Fruit fly (Drosophila melanogaster) whole organism, embryonic: ENCODE data around the gene CG5056.

Experiments
- Aef1 ChIP-seq: fragments of 200-800 bp; sonication (Bioruptor generic); IDR thresholded peaks from 3 replicates; pipeline ENCODE4 v1.3.6; 2022; ENCODE audit warnings: missing biosample characterization, missing genetic modification characterization
- Bteb2 ChIP-seq: fragments of 200-800 bp; sonication (Bioruptor generic); optimal IDR thresholded peaks from 2 replicates; lab custom pipeline; 2016; ENCODE audit warnings: missing biosample characterization, missing genetic modification characterization
- CG10267 ChIP-seq: fragments of 200-800 bp; sonication (Bioruptor generic); optimal IDR thresholded peaks from 2 replicates; lab custom pipeline; 2018; ENCODE audit warnings: missing biosample characterization, mild to moderate bottlenecking, missing genetic modification characterization, moderate library complexity
- CG10321 ChIP-seq: fragments of 200-800 bp; sonication (Bioruptor generic); IDR thresholded peaks from 2 replicates; pipeline ENCODE4 v1.3.6; 2022; ENCODE audit warnings: missing biosample characterization, missing genetic modification characterization
- CG11723 ChIP-seq: fragments of 200-800 bp; sonication (Bioruptor generic); optimal IDR thresholded peaks from 2 replicates; lab custom pipeline; 2017; ENCODE audit warnings: missing biosample characterization, mild to moderate bottlenecking, missing genetic modification characterization
- CG1233 ChIP-seq: fragments of 200-800 bp; sonication (Bioruptor generic); optimal IDR thresholded peaks from 4 replicates; lab custom pipeline; 2018; ENCODE audit warnings: missing biosample characterization, mild to moderate bottlenecking, missing genetic modification characterization
- CG12391 ChIP-seq: fragments of 200-800 bp; sonication (Bioruptor generic); optimal IDR thresholded peaks from 3 replicates; lab custom pipeline; 2018; ENCODE audit warnings: missing biosample characterization, mild to moderate bottlenecking, missing genetic modification characterization, moderate library complexity
- CG12659 ChIP-seq: fragments of 200-800 bp; sonication (Bioruptor generic); optimal IDR thresholded peaks from 3 replicates; lab custom pipeline; 2017; ENCODE audit warnings: mild to moderate bottlenecking, missing biosample characterization, missing genetic modification reagents, missing genetic modification characterization
- CG15696 ChIP-seq: fragments of 200-800 bp; sonication (Bioruptor generic); optimal IDR thresholded peaks from 2 replicates; lab custom pipeline; 2019; ENCODE audit warnings: missing biosample characterization, mild to moderate bottlenecking, missing genetic modification characterization, moderate library complexity
- CG16779 ChIP-seq: fragments of 200-800 bp; sonication (Bioruptor generic); IDR thresholded peaks from 2 replicates; pipeline ENCODE4 v1.3.6; 2022; ENCODE audit warnings: missing biosample characterization, missing genetic modification characterization
- CG17568 ChIP-seq: fragments of 200-800 bp; sonication (Bioruptor generic); optimal IDR thresholded peaks from 2 replicates; lab custom pipeline; 2018; ENCODE audit warnings: missing biosample characterization, mild to moderate bottlenecking, missing genetic modification characterization, moderate library complexity
- CG17829 ChIP-seq: fragments of 200-800 bp; optimal IDR thresholded peaks from 2 replicates; lab custom pipeline; 2019; ENCODE audit warnings: missing biosample characterization, mild to moderate bottlenecking, missing genetic modification characterization, moderate library complexity
- CG18262 ChIP-seq: fragments of 200-800 bp; optimal IDR thresholded peaks from 3 replicates; lab custom pipeline; 2019; ENCODE audit warnings: missing biosample characterization, mild to moderate bottlenecking, missing genetic modification characterization, moderate library complexity
- CG18764 ChIP-seq: fragments of 200-800 bp; sonication (Bioruptor generic); optimal IDR thresholded peaks from 3 replicates; lab custom pipeline; 2016; ENCODE audit warnings: missing biosample characterization, missing genetic modification characterization
- CG3065 ChIP-seq: fragments of 200-800 bp; sonication (Bioruptor generic); optimal IDR thresholded peaks from 2 replicates; lab custom pipeline; 2016; ENCODE audit warnings: missing biosample characterization, missing genetic modification characterization
- CG3407 ChIP-seq: fragments of 200-800 bp; sonication (Bioruptor generic); optimal IDR thresholded peaks from 2 replicates; lab custom pipeline; 2018; ENCODE audit warnings: missing biosample characterization, mild to moderate bottlenecking, missing genetic modification characterization
- CG3847 ChIP-seq: fragments of 200-800 bp; sonication (Bioruptor generic); IDR thresholded peaks from 2 replicates; pipeline ENCODE4 v1.3.6; 2022; ENCODE audit warnings: missing biosample characterization, missing genetic modification characterization
- CG6272 ChIP-seq: fragments of 200-800 bp; sonication (Bioruptor generic); IDR thresholded peaks from 2 replicates; pipeline ENCODE4 v1.3.6; 2022; ENCODE audit warnings: missing biosample characterization, missing genetic modification characterization
- CG6683 ChIP-seq: fragments of 200-800 bp; sonication (Bioruptor generic); optimal IDR thresholded peaks from 2 replicates; lab custom pipeline; 2017; ENCODE audit warnings: missing biosample characterization, mild to moderate bottlenecking, missing genetic modification characterization, missing genetic modification reagents
- CG6791 ChIP-seq: fragments of 200-800 bp; sonication (Bioruptor generic); IDR thresholded peaks from 3 replicates; pipeline ENCODE4 v1.3.6; 2022; ENCODE audit warnings: missing biosample characterization, missing genetic modification characterization; ENCODE audit not compliant: partially characterized antibody
- CG7987 ChIP-seq: fragments of 200-800 bp; sonication (Bioruptor generic); optimal IDR thresholded peaks from 2 replicates; lab custom pipeline; 2018; ENCODE audit warnings: missing biosample characterization, mild to moderate bottlenecking, missing genetic modification characterization, moderate library complexity
- CG8281 ChIP-seq: fragments of 200-800 bp; sonication (Bioruptor generic); optimal IDR thresholded peaks from 2 replicates; lab custom pipeline; 2018; ENCODE audit warnings: missing biosample characterization, mild to moderate bottlenecking, missing genetic modification characterization, moderate library complexity
- CG8478 ChIP-seq: fragments of >200 bp; optimal IDR thresholded peaks from 2 replicates; lab custom pipeline; 2018
- CG9797 ChIP-seq: fragments of 200-800 bp; sonication (Bioruptor generic); optimal IDR thresholded peaks from 3 replicates; lab custom pipeline; 2018; ENCODE audit warnings: missing biosample characterization, mild to moderate bottlenecking, missing genetic modification characterization
- Camta ChIP-seq: fragments of 200-800 bp; sonication (Bioruptor generic); optimal IDR thresholded peaks from 2 replicates; lab custom pipeline; 2016; ENCODE audit warnings: missing biosample characterization, missing genetic modification characterization
- Doc3 ChIP-seq: fragments of 200-800 bp; sonication (Bioruptor generic); IDR thresholded peaks from 3 replicates; pipeline ENCODE4 v1.3.6; 2022; ENCODE audit warnings: missing biosample characterization, missing genetic modification characterization; ENCODE audit not compliant: partially characterized antibody
- Dp ChIP-seq: fragments of 200-800 bp; sonication (Bioruptor generic); optimal IDR thresholded peaks from 2 replicates; lab custom pipeline; 2018; ENCODE audit warnings: missing biosample characterization, mild to moderate bottlenecking, missing genetic modification characterization, moderate library complexity
- Dref ChIP-seq: fragments of 200-800 bp; sonication (Bioruptor generic); IDR thresholded peaks from 2 replicates; pipeline ENCODE4 v1.3.6; 2022; ENCODE audit warnings: missing biosample characterization, missing genetic modification characterization
- HmgD ChIP-seq: fragments of 200-800 bp; sonication (Bioruptor generic); optimal IDR thresholded peaks from 3 replicates; lab custom pipeline; 2016; ENCODE audit warnings: missing biosample characterization, missing genetic modification characterization
- HmgZ ChIP-seq: fragments of 200-800 bp; sonication (Bioruptor generic); optimal IDR thresholded peaks from 2 replicates; lab custom pipeline; 2018; ENCODE audit warnings: missing biosample characterization, mild to moderate bottlenecking, missing genetic modification characterization
- Mrtf ChIP-seq: fragments of 200-800 bp; sonication (Bioruptor generic); IDR thresholded peaks from 3 replicates; pipeline ENCODE4 v1.3.6; 2022; ENCODE audit warnings: missing biosample characterization, missing genetic modification characterization
- Myb ChIP-seq: fragments of 200-800 bp; sonication (Bioruptor generic); optimal IDR thresholded peaks from 2 replicates; lab custom pipeline; 2016; ENCODE audit warnings: missing biosample characterization, missing genetic modification characterization
- NFAT ChIP-seq: fragments of 200-800 bp; sonication (Bioruptor generic); IDR thresholded peaks from 2 replicates; pipeline ENCODE4 v1.3.6; 2022; ENCODE audit warnings: missing biosample characterization, missing genetic modification characterization
- Nf-YB ChIP-seq: fragments of 200-800 bp; sonication (Bioruptor generic); optimal IDR thresholded peaks from 3 replicates; lab custom pipeline; 2019; ENCODE audit warnings: missing biosample characterization, mild to moderate bottlenecking, missing genetic modification characterization, moderate library complexity
- Oli ChIP-seq: fragments of 200-800 bp; sonication (Bioruptor generic); optimal IDR thresholded peaks from 2 replicates; lab custom pipeline; 2018; ENCODE audit warnings: missing biosample characterization, mild to moderate bottlenecking, missing genetic modification characterization, moderate library complexity
- Rfx ChIP-seq: fragments of 200-800 bp; sonication (Bioruptor generic); IDR thresholded peaks from 2 replicates; pipeline ENCODE4 v1.3.6; 2022; ENCODE audit warnings: missing biosample characterization, missing genetic modification characterization
- Sox100B ChIP-seq: fragments of 200-800 bp; sonication (Bioruptor generic); optimal IDR thresholded peaks from 3 replicates; lab custom pipeline; 2018; ENCODE audit warnings: missing biosample characterization, mild to moderate bottlenecking, missing genetic modification characterization
- Usf ChIP-seq: fragments of 200-800 bp; sonication (Bioruptor generic); optimal IDR thresholded peaks from 2 replicates; lab custom pipeline; 2017; ENCODE audit warnings: missing genotype, missing biosample characterization, missing genetic modification characterization
- ase ChIP-seq: fragments of 200-800 bp; sonication (Bioruptor generic); IDR thresholded peaks from 3 replicates; pipeline ENCODE4 v1.3.6; 2022; ENCODE audit warnings: missing biosample characterization, missing genetic modification characterization
- ewg ChIP-seq: fragments of 200-800 bp; sonication (Bioruptor generic); optimal IDR thresholded peaks from 3 replicates; lab custom pipeline; 2017; ENCODE audit warnings: mild to moderate bottlenecking, missing biosample characterization, missing genetic modification reagents, missing genetic modification characterization
- gt ChIP-seq: fragments of 200-800 bp; sonication (Bioruptor generic); IDR thresholded peaks from 2 replicates; pipeline ENCODE4 v1.3.6; 2022; ENCODE audit warnings: missing biosample characterization, missing genetic modification characterization
- ken ChIP-seq: fragments of 200-800 bp; sonication (Bioruptor generic); IDR thresholded peaks from 3 replicates; pipeline ENCODE4 v1.3.6; 2022; ENCODE audit warnings: missing biosample characterization, missing genetic modification characterization
- lov ChIP-seq, 2 experiments: fragments of 200-800 bp in 1 of 2; fragments of >200 bp in 1 of 2; sonication (Bioruptor generic) in 1 of 2; IDR thresholded peaks in 1 of 2; optimal IDR thresholded peaks in 1 of 2; 2 replicates in 1 of 2; 3 replicates in 1 of 2; pipeline versions ENCODE4 v1.3.6 to Lab custom; 2017 to 2022; ENCODE audit warnings: missing biosample characterization in 1 of 2, missing genetic modification characterization in 1 of 2
- salm ChIP-seq: fragments of 200-800 bp; sonication (Bioruptor generic); optimal IDR thresholded peaks from 2 replicates; lab custom pipeline; 2018; ENCODE audit warnings: missing biosample characterization, mild to moderate bottlenecking, missing genetic modification characterization
- sima ChIP-seq: fragments of 200-800 bp; sonication (Bioruptor generic); optimal IDR thresholded peaks from 2 replicates; lab custom pipeline; 2016; ENCODE audit warnings: missing biosample characterization, missing genetic modification characterization
- slou ChIP-seq: fragments of 200-800 bp; sonication (Bioruptor generic); optimal IDR thresholded peaks from 3 replicates; lab custom pipeline; 2016; ENCODE audit warnings: missing biosample characterization, missing genetic modification characterization
- stwl ChIP-seq: fragments of 200-800 bp; sonication (Bioruptor generic); optimal IDR thresholded peaks from 3 replicates; lab custom pipeline; 2018; ENCODE audit warnings: missing biosample characterization, mild to moderate bottlenecking, missing genetic modification characterization, moderate library complexity
- twi ChIP-seq: fragments of 200-800 bp; optimal IDR thresholded peaks from 2 replicates; lab custom pipeline; 2019; ENCODE audit warnings: missing biosample characterization, mild to moderate bottlenecking, missing genetic modification characterization, moderate library complexity
- yki ChIP-seq: fragments of >200 bp; optimal IDR thresholded peaks from 3 replicates; lab custom pipeline; 2018

CG5056 gene

DNA sequence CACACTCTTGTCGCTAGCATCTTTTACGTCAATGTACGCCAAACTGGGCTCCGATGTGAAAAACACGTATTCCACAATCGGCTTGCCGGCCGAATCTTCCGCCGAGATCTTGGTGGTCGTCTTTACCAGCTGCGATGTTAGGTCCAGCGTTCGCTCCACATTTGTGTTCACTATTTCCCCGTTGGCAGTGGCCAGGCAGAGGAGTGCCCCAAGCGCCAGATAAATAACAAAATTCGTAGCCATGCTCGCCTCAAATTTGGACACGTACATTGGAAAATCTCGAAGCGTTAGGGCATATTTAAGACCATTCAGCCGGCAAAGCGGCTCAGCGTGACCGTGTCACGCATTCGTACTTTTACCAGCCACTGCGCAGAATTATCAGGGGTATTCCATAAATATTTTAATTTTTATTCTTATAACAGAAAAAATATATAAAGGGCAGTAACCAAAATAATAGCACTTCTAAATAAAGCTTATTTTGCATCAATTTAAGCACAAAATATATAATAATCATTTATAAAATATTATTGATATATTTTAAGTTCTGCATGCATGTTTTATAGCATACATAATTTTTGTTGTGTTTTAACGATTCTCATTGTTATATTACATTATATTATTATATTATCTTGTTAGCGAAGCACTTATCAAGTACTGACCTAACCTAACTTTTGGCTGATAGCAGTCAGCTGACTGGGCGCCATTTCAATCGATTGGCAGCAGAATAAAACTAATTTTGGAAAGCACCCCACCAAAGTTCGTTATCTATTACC lies 9.2 kb downstream of the CG5056 start, which contains the start of the genes CG33303 and dpr19 (continued):
- no peak for TF ChIP-seq Usf (GFP tag; lab: Kevin White, UChicago)
- TF ChIP-seq HmgZ (tag; lab: Kevin White, UChicago) = peak; percentile 48
- TF ChIP-seq Rfx (GFP tag; lab: Robert Waterston, UW) = peak; percentile 72
- no peak for TF ChIP-seq ase (GFP tag; lab: Robert Waterston, UW)
- peak; percentile 67 for TF ChIP-seq CG1233
- no peak; the same call in 2 of the 3 replicates for TF ChIP-seq Aef1
- no peak for TF ChIP-seq CG6272 (GFP tag; lab: Robert Waterston, UW)
- TF ChIP-seq ewg = peak; percentile 31
- peak; percentile 92 for TF ChIP-seq CG12391 (tag; lab: Kevin White, UChicago)
- no peak for TF ChIP-seq yki (lab: Kevin White, UChicago)
- peak; percentile 13 for TF ChIP-seq CG7987 (GFP tag; lab: Kevin White, UChicago)
- peak; percentile 68 for TF ChIP-seq CG6683 (GFP tag; lab: Kevin White, UChicago)
- peak; percentile 83 for TF ChIP-seq Sox100B
- peak; percentile 79 for TF ChIP-seq CG15696 (tag; lab: Kevin White, UChicago)
- TF ChIP-seq Doc3 (GFP tag; lab: Robert Waterston, UW) = no peak
- TF ChIP-seq twi (tag; lab: Kevin White, UChicago) = peak; percentile 71
- TF ChIP-seq gt (GFP tag; lab: Robert Waterston, UW) = no peak
- TF ChIP-seq sima = no peak
- peak; percentile 41; the same call in 1 of the 2 replicates for TF ChIP-seq CG3847
- peak; percentile 84 for TF ChIP-seq CG10267
- TF ChIP-seq ken (GFP tag; lab: Robert Waterston, UW) = no peak; the same call in 2 of the 3 replicates
- peak; percentile 4 for TF ChIP-seq CG8281
- no peak for TF ChIP-seq HmgD
- TF ChIP-seq CG10321 = peak; percentile 49; the same call in 1 of the 2 replicates
- TF ChIP-seq CG17829 (tag; lab: Kevin White, UChicago) = peak; percentile 90
- peak; percentile 64 for TF ChIP-seq Oli (tag; lab: Kevin White, UChicago)
- TF ChIP-seq salm = peak; percentile 79
- peak; percentile 49 for TF ChIP-seq Nf-YB (GFP tag; lab: Kevin White, UChicago)
- TF ChIP-seq CG17568 (GFP tag; lab: Kevin White, UChicago) = no peak
- peak; percentile 89 for TF ChIP-seq CG18262 (tag; lab: Kevin White, UChicago)
- peak; percentile 51 for TF ChIP-seq CG18764 (GFP tag; lab: Kevin White, UChicago)
- TF ChIP-seq Mrtf (GFP tag; lab: Robert Waterston, UW) = no peak
- TF ChIP-seq CG3065 (GFP tag; lab: Kevin White, UChicago) = no peak
- no peak for TF ChIP-seq Camta (GFP tag; lab: Kevin White, UChicago)
- no peak for TF ChIP-seq Myb (GFP tag; lab: Kevin White, UChicago)
- peak; percentile 9 for TF ChIP-seq CG11723
- peak; percentile 45 for TF ChIP-seq stwl (tag; lab: Kevin White, UChicago)
- peak; percentile 86 for TF ChIP-seq CG12659 (GFP tag; lab: Kevin White, UChicago)
- TF ChIP-seq CG3407 (GFP tag; lab: Kevin White, UChicago) = peak; percentile 63
- no peak for TF ChIP-seq lov (optimal IDR thresholded peaks at IDR 0.05; lab: Kevin White, UChicago)
- TF ChIP-seq lov (GFP tag; IDR thresholded peaks at IDR 0.05; lab: Robert Waterston, UW) = no peak
- peak; percentile 30 for TF ChIP-seq Dp (GFP tag; lab: Kevin White, UChicago)
- TF ChIP-seq NFAT (GFP tag; lab: Robert Waterston, UW) = no peak
- TF ChIP-seq slou (GFP tag; lab: Kevin White, UChicago) = peak; percentile 20
- TF ChIP-seq Bteb2 = no peak
- TF ChIP-seq CG8478 (lab: Kevin White, UChicago) = no peak
- TF ChIP-seq CG9797 (GFP tag; lab: Kevin White, UChicago) = peak; percentile 80
- TF ChIP-seq CG6791 (GFP tag; lab: Robert Waterston, UW) = no peak
- no peak for TF ChIP-seq CG16779 (GFP tag; lab: Robert Waterston, UW)
- no peak for TF ChIP-seq Dref (GFP tag; lab: Robert Waterston, UW)
